Fruit fly (Drosophila melanogaster): Measurements from ENCODE around the gene CG2104.

dm6 chr3R:5696384-5696783 is 3.3 kb upstream of the CG2104 start:
- TF ChIP-seq pan (optimal IDR thresholded peaks at IDR 0.05) (no peak), tai (GFP tag; optimal IDR thresholded peaks at IDR 0.05) (no peak), foxo (GFP tag; optimal IDR thresholded peaks at IDR 0.05) (no peak), CrebA (GFP tag; optimal IDR thresholded peaks at IDR 0.05; ENCODE audit: borderline replicate concordance) (no peak), Jra (GFP tag; optimal IDR thresholded peaks at IDR 0.05) (no peak), br (GFP tag; optimal IDR thresholded peaks at IDR 0.05) (no peak), psq (GFP tag; optimal IDR thresholded peaks at IDR 0.05) (no peak), GATAd (GFP tag; optimal IDR thresholded peaks at IDR 0.05) (no peak), Mio (GFP tag; optimal IDR thresholded peaks at IDR 0.05) (no peak)
